Worm (Caenorhabditis elegans) whole organism, L2 larva: ENCODE results near the gene C54D10.5.

Source experiments
- ZK546.5 ChIP-seq: sonication (generic microtip); optimal IDR thresholded peaks from 2 replicates; lab custom pipeline; 2017; ENCODE audit warnings: missing biosample characterization, missing genetic modification characterization
- ama-1 ChIP-seq: fragments of 150-350 bp; optimal IDR thresholded peaks from 2 replicates; lab custom pipeline; 2018; ENCODE audit warnings: inconsistent platforms
- egl-27 ChIP-seq: sonication (generic microtip); optimal IDR thresholded peaks from 3 replicates; lab custom pipeline; 2017; ENCODE audit warnings: missing biosample characterization, missing genetic modification reagents, missing genetic modification characterization
- elt-3 ChIP-seq: sonication (generic microtip); optimal IDR thresholded peaks from 2 replicates; lab custom pipeline; 2017; ENCODE audit warnings: missing biosample characterization, missing genetic modification characterization
- fos-1 ChIP-seq: fragments of 150-350 bp; optimal IDR thresholded peaks from 2 replicates; lab custom pipeline; 2014; ENCODE audit warnings: missing biosample characterization, missing genetic modification characterization
- lin-13 ChIP-seq: fragments of 150-350 bp; optimal IDR thresholded peaks from 2 replicates; lab custom pipeline; 2014; ENCODE audit warnings: missing biosample characterization, missing genetic modification reagents, missing genetic modification characterization
- lin-39 ChIP-seq: fragments of 150-350 bp; optimal IDR thresholded peaks from 2 replicates; lab custom pipeline; 2014; ENCODE audit warnings: missing biosample characterization, missing genetic modification reagents, missing genetic modification characterization
- nhr-129 ChIP-seq: fragments of 150-350 bp; optimal IDR thresholded peaks from 2 replicates; lab custom pipeline; 2014; ENCODE audit warnings: missing biosample characterization, missing genetic modification characterization
- nhr-237 ChIP-seq: fragments of 150-350 bp; optimal IDR thresholded peaks from 2 replicates; lab custom pipeline; 2014; ENCODE audit warnings: missing biosample characterization, missing genetic modification characterization
- sma-3 ChIP-seq: sonication (generic microtip); optimal IDR thresholded peaks from 2 replicates; lab custom pipeline; 2016; ENCODE audit warnings: missing genetic modification reagents, missing genetic modification characterization, missing compliant biosample characterization
- snpc-4 ChIP-seq: fragments of 150-350 bp; optimal IDR thresholded peaks from 2 replicates; lab custom pipeline; 2014; ENCODE audit warnings: missing biosample characterization, missing genetic modification characterization
- unc-39 ChIP-seq: fragments of 150-350 bp; optimal IDR thresholded peaks from 2 replicates; lab custom pipeline; 2014; ENCODE audit warnings: missing biosample characterization, missing genetic modification characterization
- ztf-4 ChIP-seq: fragments of 150-350 bp; optimal IDR thresholded peaks from 2 replicates; lab custom pipeline; 2014; ENCODE audit warnings: missing biosample characterization, missing genetic modification characterization

- TF ChIP-seq elt-3 (tag; lab: Kevin White, UChicago) (no peak), ZK546.5 (tag; lab: Kevin White, UChicago) (no peak), unc-39 (tag; lab: Kevin White, UChicago) (no peak), egl-27 (no peak), ama-1 (lab: Kevin White, UChicago) (no peak), nhr-129 (no peak), lin-13 (GFP tag; lab: Kevin White, UChicago) (no peak), nhr-237 (tag; lab: Kevin White, UChicago) (no peak), lin-39 (tag; lab: Kevin White, UChicago) (no peak), sma-3 (GFP tag; lab: Kevin White, UChicago) (no peak), snpc-4 (no peak), fos-1 (no peak), ztf-4 (tag; lab: Kevin White, UChicago) (no peak)
These were observed 26.8 kb upstream of the C54D10.5 start, which contains the start of gene K01D12.8 for ce11 chrV:12402355-12402754.
